Worm (Caenorhabditis elegans) whole organism, L3 larva: Measurements from ENCODE around the gene tag-322.

Source experiments
- R02D3.7 ChIP-seq: fragments of 150-350 bp; optimal IDR thresholded peaks from 2 replicates; lab custom pipeline; 2014; ENCODE audit warnings: missing biosample characterization, missing genetic modification characterization
- ZK546.5 ChIP-seq: sonication (generic microtip); optimal IDR thresholded peaks from 2 replicates; lab custom pipeline; 2017; ENCODE audit warnings: missing biosample characterization, missing genetic modification characterization
- aly-2 ChIP-seq: fragments of 150-350 bp; optimal IDR thresholded peaks from 2 replicates; lab custom pipeline; 2014; ENCODE audit warnings: missing biosample characterization, missing genetic modification characterization
- ama-1 ChIP-seq: fragments of 150-350 bp; optimal IDR thresholded peaks from 2 replicates; lab custom pipeline; 2018
- ceh-28 ChIP-seq: fragments of 150-350 bp; optimal IDR thresholded peaks from 2 replicates; lab custom pipeline; 2014; ENCODE audit warnings: missing biosample characterization, missing genetic modification reagents, missing genetic modification characterization
- egl-5 ChIP-seq: fragments of 150-350 bp; optimal IDR thresholded peaks from 2 replicates; lab custom pipeline; 2017; ENCODE audit warnings: missing biosample characterization, missing genetic modification reagents, missing genetic modification characterization, inconsistent platforms
- elt-1 ChIP-seq: fragments of 150-350 bp; optimal IDR thresholded peaks from 2 replicates; lab custom pipeline; 2014; ENCODE audit warnings: missing biosample characterization, missing genetic modification characterization
- elt-2 ChIP-seq: sonication (generic microtip); optimal IDR thresholded peaks from 2 replicates; lab custom pipeline; 2016; ENCODE audit warnings: missing genetic modification reagents, mild to moderate bottlenecking, missing genetic modification characterization, missing compliant biosample characterization
- eor-1 ChIP-seq, 2 experiments: fragments of 150-350 bp; optimal IDR thresholded peaks; 2 replicates each; lab custom pipeline; 2014 to 2018; ENCODE audit warnings: missing biosample characterization in 2 of 2, missing genetic modification characterization in 2 of 2
- fos-1 ChIP-seq: fragments of 150-350 bp; optimal IDR thresholded peaks from 2 replicates; lab custom pipeline; 2014; ENCODE audit warnings: missing biosample characterization, missing genetic modification characterization
- hmg-11 ChIP-seq: sonication (generic microtip); optimal IDR thresholded peaks from 2 replicates; lab custom pipeline; 2016; ENCODE audit warnings: missing genetic modification characterization, missing compliant biosample characterization
- jun-1 ChIP-seq: fragments of 150-350 bp; optimal IDR thresholded peaks from 2 replicates; lab custom pipeline; 2014; ENCODE audit warnings: missing biosample characterization, missing genetic modification reagents, missing genetic modification characterization
- lin-15B ChIP-seq: fragments of 150-350 bp; optimal IDR thresholded peaks from 2 replicates; lab custom pipeline; 2014; ENCODE audit warnings: missing biosample characterization, missing genetic modification characterization
- lsy-12 ChIP-seq: sonication (generic microtip); optimal IDR thresholded peaks from 2 replicates; lab custom pipeline; 2016; ENCODE audit warnings: mild to moderate bottlenecking, missing genetic modification characterization, missing compliant biosample characterization
- mml-1 ChIP-seq: fragments of 150-350 bp; sonication (generic microtip); optimal IDR thresholded peaks from 3 replicates; lab custom pipeline; 2014; ENCODE audit warnings: missing biosample characterization, missing genetic modification characterization
- nfya-1 ChIP-seq: sonication (generic microtip); optimal IDR thresholded peaks from 2 replicates; lab custom pipeline; 2017; ENCODE audit warnings: missing genetic modification characterization, mild to moderate bottlenecking, missing compliant biosample characterization, antibody characterized with exemption, moderate library complexity; ENCODE audit not compliant: insufficient read depth
- nhr-12 ChIP-seq: fragments of 150-350 bp; optimal IDR thresholded peaks from 2 replicates; lab custom pipeline; 2014; ENCODE audit warnings: missing biosample characterization, missing genetic modification characterization
- nhr-23 ChIP-seq: fragments of 150-350 bp; optimal IDR thresholded peaks from 2 replicates; lab custom pipeline; 2014; ENCODE audit warnings: missing biosample characterization, missing genetic modification reagents, missing genetic modification characterization
- nhr-25 ChIP-seq: sonication (generic microtip); optimal IDR thresholded peaks from 2 replicates; lab custom pipeline; 2017; ENCODE audit warnings: missing biosample characterization, missing genetic modification characterization
- nhr-28 ChIP-seq: fragments of 150-350 bp; optimal IDR thresholded peaks from 2 replicates; lab custom pipeline; 2014; ENCODE audit warnings: missing biosample characterization, missing genetic modification characterization
- nhr-43 ChIP-seq: sonication (generic microtip); optimal IDR thresholded peaks from 2 replicates; lab custom pipeline; 2016; ENCODE audit warnings: mild to moderate bottlenecking, missing genetic modification characterization, missing compliant biosample characterization; ENCODE audit not compliant: poor library complexity, severe bottlenecking
- nhr-76 ChIP-seq: fragments of 150-350 bp; sonication (generic microtip); optimal IDR thresholded peaks from 5 replicates; lab custom pipeline; 2014; ENCODE audit warnings: missing biosample characterization, missing genetic modification characterization
- pha-4 ChIP-seq: fragments of 150-350 bp; optimal IDR thresholded peaks from 2 replicates; lab custom pipeline; 2014; ENCODE audit warnings: missing biosample characterization, missing genetic modification reagents, missing genetic modification characterization
- pqm-1 ChIP-seq: fragments of 150-350 bp; optimal IDR thresholded peaks from 2 replicates; lab custom pipeline; 2017; ENCODE audit warnings: missing biosample characterization, missing genetic modification characterization, inconsistent platforms
- sea-2 ChIP-seq: fragments of 150-350 bp; sonication (generic microtip); optimal IDR thresholded peaks from 4 replicates; lab custom pipeline; 2014; ENCODE audit warnings: missing biosample characterization, missing genetic modification reagents, missing genetic modification characterization
- skn-1 ChIP-seq: fragments of 150-350 bp; optimal IDR thresholded peaks from 2 replicates; lab custom pipeline; 2014; ENCODE audit warnings: missing biosample characterization, missing genetic modification characterization
- snpc-4 ChIP-seq: fragments of 150-350 bp; optimal IDR thresholded peaks from 2 replicates; lab custom pipeline; 2014; ENCODE audit warnings: missing biosample characterization, missing genetic modification characterization
- unc-39 ChIP-seq: sonication (generic microtip); optimal IDR thresholded peaks from 4 replicates; lab custom pipeline; 2017; ENCODE audit warnings: missing biosample characterization, missing genetic modification characterization

Gene tag-322

ce11 chrIV:7785506-7786065 lies at the start of gene tag-322:
Gene tag-322 (minus strand): TSS chrIV:7785556.
- TF ChIP-seq mml-1 (tag; lab: Kevin White, UChicago) (no peak), R02D3.7 (tag; lab: Kevin White, UChicago) (peak; percentile 55), snpc-4 (tag; lab: Kevin White, UChicago) (peak; percentile 38), egl-5 (tag; lab: Kevin White, UChicago) (peak; percentile 22), unc-39 (tag; lab: Kevin White, UChicago) (no peak), pqm-1 (peak; percentile 47), lsy-12 (peak; percentile 17), lin-15B (peak; percentile 84), pha-4 (tag; lab: Kevin White, UChicago) (peak; percentile 80), nhr-28 (tag; lab: Kevin White, UChicago) (no peak), nhr-43 (tag; lab: Kevin White, UChicago) (peak; percentile 35), nfya-1 (tag; lab: Kevin White, UChicago) (peak; percentile 67), ceh-28 (tag; lab: Kevin White, UChicago) (peak; percentile 3), nhr-23 (peak; percentile 75), elt-1 (no peak), ZK546.5 (tag; lab: Kevin White, UChicago) (no peak), aly-2 (no peak), nhr-25 (tag; lab: Kevin White, UChicago) (peak; percentile 9), hmg-11 (tag; lab: Kevin White, UChicago) (peak; percentile 47), nhr-76 (tag; lab: Kevin White, UChicago) (no peak), fos-1 (tag; lab: Kevin White, UChicago) (no peak), nhr-12 (no peak), skn-1 (peak; percentile 40), jun-1 (tag; lab: Kevin White, UChicago) (peak; percentile 1), elt-2 (tag; lab: Kevin White, UChicago) (peak; percentile 22)

- peak; percentile 93 for TF ChIP-seq pha-4 (tag; lab: Kevin White, UChicago)
- no peak for TF ChIP-seq aly-2
Observed at ce11 chrIV:7834625-7835228, 49.4 kb upstream of the tag-322 start, which contains the start of gene erp-44.2. Gene erp-44.2 (minus strand): TSS chrIV:7834675.

ce11 chrIV:7830151-7830550 lies 44.8 kb upstream of the tag-322 start, which contains the start of gene mvb-12:
Gene mvb-12 (plus strand): TSS chrIV:7830525.
- TF ChIP-seq elt-2 (tag; lab: Kevin White, UChicago) = peak; percentile 41
- peak; percentile 57 for TF ChIP-seq egl-5 (tag; lab: Kevin White, UChicago)
- peak; percentile 38 for TF ChIP-seq snpc-4 (tag; lab: Kevin White, UChicago)
- peak; percentile 23 for TF ChIP-seq hmg-11 (tag; lab: Kevin White, UChicago)
- no peak for TF ChIP-seq ZK546.5 (tag; lab: Kevin White, UChicago)
- no peak for TF ChIP-seq eor-1 (tag; optimal IDR thresholded peaks at IDR 0.05; lab: Kevin White, UChicago)
- TF ChIP-seq lin-15B = peak; percentile 43
- peak; percentile 42 for TF ChIP-seq nfya-1 (tag; lab: Kevin White, UChicago)
- TF ChIP-seq pha-4 (tag; lab: Kevin White, UChicago) = peak; percentile 80
- TF ChIP-seq, all 47 proteins: peak for 7

- no peak for TF ChIP-seq lin-15B
- TF ChIP-seq elt-2 (tag; lab: Kevin White, UChicago) = peak; percentile 83
Observed at ce11 chrIV:7829275-7829938, 44.1 kb upstream of the tag-322 start, which contains the start of gene C06A6.4. Gene C06A6.4 (minus strand): TSS chrIV:7829298.

- TF ChIP-seq nhr-25 (tag; lab: Kevin White, UChicago) = peak; percentile 16
- no peak for TF ChIP-seq sea-2 (GFP tag; lab: Kevin White, UChicago)
- peak; percentile 53 for TF ChIP-seq nhr-23
Observed at ce11 chrIV:7824649-7825048, 39.3 kb upstream of the tag-322 start.

ce11 chrIV:7822524-7822923 lies 37.2 kb upstream of the tag-322 start, which contains the start of gene T14A8.2:
Gene T14A8.2 (minus strand): TSS chrIV:7822624.
- no peak for TF ChIP-seq ama-1 (lab: Kevin White, UChicago)
